Fruit fly (Drosophila melanogaster) Kc167 (cell line): Measurements from ENCODE around the gene CG42495.

Experiments
- Myc ChIP-seq: fragments of >200 bp; optimal IDR thresholded peaks from 2 replicates; lab custom pipeline; 2017; ENCODE audit warnings: missing external identifiers
- Sin3A ChIP-seq: fragments of >200 bp; optimal IDR thresholded peaks from 2 replicates; lab custom pipeline; 2018; ENCODE audit warnings: missing external identifiers
- h ChIP-seq: fragments of >200 bp; optimal IDR thresholded peaks from 3 replicates; lab custom pipeline; 2018; ENCODE audit warnings: missing external identifiers
- insv ChIP-seq: fragments of >200 bp; optimal IDR thresholded peaks from 3 replicates; lab custom pipeline; 2018; ENCODE audit warnings: missing external identifiers
- psq ChIP-seq: fragments of >200 bp; optimal IDR thresholded peaks from 2 replicates; lab custom pipeline; 2017; ENCODE audit warnings: missing external identifiers
- ttk ChIP-seq: sonication (Bioruptor generic); optimal IDR thresholded peaks from 2 replicates; lab custom pipeline; 2017; ENCODE audit warnings: missing external identifiers

DNA sequence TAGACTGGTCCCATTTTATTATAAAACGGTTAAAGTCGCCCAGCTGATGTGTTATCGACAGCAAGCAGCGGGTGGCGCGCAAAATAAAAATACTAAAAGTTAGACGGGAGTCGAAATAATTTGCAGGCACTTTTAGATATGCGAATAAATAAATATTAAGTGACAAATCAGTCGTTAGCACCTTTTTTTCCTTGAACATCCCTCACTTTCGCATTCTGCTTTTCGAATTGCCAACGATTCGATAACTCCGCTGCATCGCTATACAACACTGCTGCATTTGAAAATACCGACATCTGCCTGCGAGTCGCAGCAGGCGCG, 44.8 kb upstream of the CG42495 start, which contains the start of gene bora:
- TF ChIP-seq Sin3A (no peak), insv (lab: Kevin White, UChicago) (no peak), h (lab: Kevin White, UChicago) (no peak), psq (lab: Kevin White, UChicago) (no peak), Myc (lab: Kevin White, UChicago) (no peak), ttk (lab: Kevin White, UChicago) (no peak)
